Fruit fly (Drosophila melanogaster) whole organism, embryonic: Measurements from ENCODE around the gene CG14195.

Experiments used
- CG13123 ChIP-seq: fragments of 200-800 bp; sonication (Bioruptor generic); optimal IDR thresholded peaks from 2 replicates; lab custom pipeline; 2016; ENCODE audit warnings: missing biosample characterization, missing genetic modification characterization
- CG17361 ChIP-seq: fragments of 200-800 bp; sonication (Bioruptor generic); IDR thresholded peaks from 3 replicates; pipeline ENCODE4 v1.3.6; 2022; ENCODE audit warnings: missing biosample characterization, missing genetic modification characterization
- CG6683 ChIP-seq: fragments of 200-800 bp; sonication (Bioruptor generic); optimal IDR thresholded peaks from 2 replicates; lab custom pipeline; 2017; ENCODE audit warnings: missing biosample characterization, mild to moderate bottlenecking, missing genetic modification characterization, missing genetic modification reagents
- bbx ChIP-seq: fragments of 200-800 bp; sonication (Bioruptor generic); IDR thresholded peaks from 2 replicates; pipeline ENCODE4 v1.3.6; 2022; ENCODE audit warnings: missing biosample characterization, missing genetic modification characterization; ENCODE audit not compliant: partially characterized antibody

DNA sequence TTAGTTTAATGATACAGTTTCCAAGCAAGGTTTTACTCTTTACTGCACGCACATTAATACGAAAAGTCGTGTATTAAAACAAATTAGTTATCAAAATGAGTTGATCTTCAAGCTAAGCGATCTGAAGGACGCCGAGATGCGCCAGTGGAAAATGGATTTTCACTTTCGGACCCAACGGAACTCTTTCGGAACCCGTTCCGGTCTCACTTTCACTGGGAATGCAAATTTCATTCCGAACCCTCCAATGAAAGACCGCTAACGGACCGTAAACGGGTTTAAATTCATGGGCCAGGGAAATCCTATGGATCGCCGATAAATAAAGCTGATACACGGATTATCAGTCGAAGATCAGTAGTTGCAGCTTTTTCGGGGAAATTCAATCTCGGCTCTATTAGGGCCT lies 48.4 kb downstream of the CG14195 start:
- TF ChIP-seq CG17361 (GFP tag; lab: Robert Waterston, UW) = no peak
- TF ChIP-seq CG6683 (GFP tag; lab: Kevin White, UChicago) = no peak
- no peak for TF ChIP-seq bbx (GFP tag; lab: Robert Waterston, UW)
- no peak for TF ChIP-seq CG13123 (GFP tag; lab: Kevin White, UChicago)
